Worm (Caenorhabditis elegans) whole organism, midembryonic: ENCODE measurements around the gene algn-13.

Experiments used
- cog-1 ChIP-seq: sonication (generic microtip); optimal IDR thresholded peaks from 2 replicates; lab custom pipeline; 2016; ENCODE audit warnings: missing genetic modification characterization, missing compliant biosample characterization
- flt-1 ChIP-seq: fragments of 200-800 bp; sonication (Bioruptor generic); IDR thresholded peaks from 2 replicates; pipeline ENCODE4 v1.3.6; 2022; ENCODE audit warnings: missing genetic modification characterization, missing compliant biosample characterization
- ref-1 ChIP-seq: fragments of 200-800 bp; sonication (Bioruptor generic); conservative IDR thresholded peaks from 2 replicates; pipeline ENCODE4 v1.3.6; 2022; ENCODE audit warnings: missing genetic modification reagents, missing genetic modification characterization, missing compliant biosample characterization
- tab-1 ChIP-seq: fragments of 200-800 bp; sonication (Bioruptor generic); IDR thresholded peaks from 2 replicates; pipeline ENCODE4 v1.3.6; 2022; ENCODE audit warnings: missing genetic modification characterization, missing compliant biosample characterization

DNA sequence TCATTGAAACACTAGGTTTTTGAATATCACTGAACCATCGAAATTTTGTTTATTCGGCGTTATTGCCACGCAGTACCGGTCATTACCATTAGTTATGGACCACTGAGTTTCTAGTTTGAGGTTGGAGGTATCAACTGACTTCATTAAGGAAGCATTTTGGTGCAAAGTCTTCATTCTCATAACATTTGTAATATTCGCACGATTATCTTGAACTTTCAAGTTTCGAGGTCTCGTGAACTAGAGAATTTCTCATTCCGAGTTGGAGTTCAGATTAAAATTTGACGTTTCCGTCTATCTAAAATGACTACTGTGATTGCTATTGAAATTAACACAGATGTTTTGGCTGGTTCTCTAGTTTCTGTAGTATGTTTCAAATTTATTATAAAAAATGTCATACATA, 41.0 kb downstream of the algn-13 start, which contains the start of gene srx-42:
- TF ChIP-seq ref-1 (GFP tag; lab: Robert Waterston, UW) (no peak), cog-1 (no peak), tab-1 (GFP tag; lab: Robert Waterston, UW) (no peak), flt-1 (GFP tag; lab: Robert Waterston, UW) (no peak)
